Fruit fly (Drosophila melanogaster): ENCODE results near the gene kon.

The kon gene

DNA sequence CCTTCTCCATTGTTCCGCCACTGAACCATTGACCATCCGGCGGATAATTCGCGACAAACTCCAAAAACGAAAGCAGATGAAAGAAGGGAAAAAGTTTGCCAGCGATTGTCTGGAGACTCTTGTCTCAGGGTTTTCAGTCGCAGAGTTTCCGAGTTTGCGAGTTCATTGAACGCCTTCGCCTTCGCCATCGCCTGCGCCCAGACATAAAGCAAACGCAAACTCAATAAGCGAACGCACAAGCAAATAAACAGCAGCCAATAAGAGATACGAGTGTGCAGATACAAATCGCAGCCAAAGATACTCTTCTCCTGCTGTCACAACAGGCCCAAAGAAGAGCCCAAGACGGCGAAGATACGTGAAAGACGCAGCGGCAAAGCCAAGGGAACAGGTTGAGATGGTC is 37.1 kb downstream of the kon start:
- TF ChIP-seq CG10431 (GFP tag; optimal IDR thresholded peaks at IDR 0.05): no peak
- TF ChIP-seq Ravus (GFP tag; IDR thresholded peaks at IDR 0.05): no peak
- TF ChIP-seq CG12942 (GFP tag; optimal IDR thresholded peaks at IDR 0.05): no peak
- no peak for TF ChIP-seq NFAT (GFP tag; IDR thresholded peaks at IDR 0.05)
- no peak for TF ChIP-seq dan (GFP tag; IDR thresholded peaks at IDR 0.05)
- no peak for TF ChIP-seq CG34376 (GFP tag; optimal IDR thresholded peaks at IDR 0.05)

DNA sequence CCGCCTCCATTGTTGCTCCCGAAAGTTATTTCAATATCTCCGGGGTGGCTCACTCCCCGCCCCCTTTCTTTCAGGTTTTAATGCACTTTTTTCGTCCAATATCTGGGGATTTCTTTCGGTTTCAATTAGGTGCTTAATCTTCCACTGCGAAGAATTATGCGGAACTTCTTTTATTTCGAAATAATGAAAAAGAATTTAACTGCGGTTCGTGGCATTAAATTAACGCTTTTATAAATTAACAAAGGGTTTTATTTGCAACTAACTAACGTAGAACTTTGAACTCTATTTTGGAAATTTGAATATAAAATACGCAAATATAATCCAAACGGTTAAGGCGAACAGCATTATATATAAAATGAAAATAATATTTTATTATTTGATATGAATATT is 37.6 kb downstream of the kon start:
- no peak for TF ChIP-seq CG9797 (GFP tag; optimal IDR thresholded peaks at IDR 0.05)
- no peak for TF ChIP-seq Ets65A (GFP tag)
- TF ChIP-seq zfh1 (GFP tag; IDR thresholded peaks at IDR 0.05): no peak
- TF ChIP-seq ranshi (GFP tag; IDR thresholded peaks at IDR 0.05): no peak
- TF ChIP-seq lbe (GFP tag; optimal IDR thresholded peaks at IDR 0.05): peak; percentile 5
- no peak for TF ChIP-seq CG12299 (tag; optimal IDR thresholded peaks at IDR 0.05)
- no peak for TF ChIP-seq Oaz (GFP tag; IDR thresholded peaks at IDR 0.05)

DNA sequence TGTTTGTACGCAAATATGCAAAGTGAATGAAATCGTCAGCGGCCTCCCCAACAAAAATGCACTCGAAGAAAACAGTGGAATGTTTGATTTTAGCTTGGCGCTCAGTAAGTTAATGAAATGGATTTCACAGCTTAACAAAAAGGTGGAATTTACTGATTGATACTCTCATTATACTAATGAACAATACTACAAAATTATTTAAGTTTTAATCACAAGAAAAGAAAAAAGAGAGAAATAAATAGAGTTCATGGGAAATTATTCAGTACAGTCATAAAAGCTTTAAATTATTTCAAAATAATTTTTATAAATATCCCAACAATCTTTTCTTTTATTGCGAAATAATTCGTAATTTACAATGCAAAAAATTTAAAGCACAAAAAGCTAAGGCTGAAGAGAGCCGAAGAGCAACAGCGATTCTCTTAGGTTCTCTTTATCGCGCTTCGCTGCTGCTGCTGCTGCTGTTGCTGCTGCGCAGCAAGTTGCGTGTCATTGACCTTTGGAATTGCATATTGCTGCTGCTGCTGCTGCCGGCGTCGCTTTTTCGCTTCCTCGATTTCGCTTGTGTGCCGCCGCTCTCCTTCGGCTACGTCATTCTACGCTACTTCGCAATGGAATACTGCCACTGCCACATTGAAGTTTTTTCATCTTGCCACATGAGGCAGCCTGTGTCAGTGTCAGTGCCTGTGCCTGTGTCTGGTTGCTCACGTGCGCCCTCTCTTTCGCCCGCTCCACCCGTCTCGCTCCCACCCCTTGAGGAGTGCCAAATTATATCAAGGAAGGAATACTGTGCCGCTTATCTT is 38.2 kb downstream of the kon start:
- TF ChIP-seq CG16813 (GFP tag; IDR thresholded peaks at IDR 0.05; ENCODE audit: partially characterized antibody) (peak; percentile 25; the same call in 2 of the 3 replicates), inv (GFP tag; IDR thresholded peaks at IDR 0.05; ENCODE audit: partially characterized antibody) (no peak), CG2199 (GFP tag; IDR thresholded peaks at IDR 0.05) (0 out of 3 replicates have a peak, but pooled peaks have one; percentile 22), Trl (optimal IDR thresholded peaks at IDR 0.05) (peak; percentile 17 to 32), Trl (GFP tag; optimal IDR thresholded peaks at IDR 0.05) (no peak), pfk (GFP tag; optimal IDR thresholded peaks at IDR 0.05) (no peak), CG13287 (GFP tag; IDR thresholded peaks at IDR 0.05; ENCODE audit: partially characterized antibody) (no peak), lbe (GFP tag; optimal IDR thresholded peaks at IDR 0.05) (peak; percentile 55), ac (GFP tag; optimal IDR thresholded peaks at IDR 0.05) (no peak), CG3163 (GFP tag; optimal IDR thresholded peaks at IDR 0.05) (peak; percentile 62), CG14860 (GFP tag; IDR thresholded peaks at IDR 0.05; ENCODE audit: partially characterized antibody) (no peak), NC2α (GFP tag; optimal IDR thresholded peaks at IDR 0.05) (no peak), Drgx (GFP tag; IDR thresholded peaks at IDR 0.05) (peak; percentile 56; the same call in 1 of the 2 replicates), Ets65A (GFP tag) (peak; percentile 42)

DNA sequence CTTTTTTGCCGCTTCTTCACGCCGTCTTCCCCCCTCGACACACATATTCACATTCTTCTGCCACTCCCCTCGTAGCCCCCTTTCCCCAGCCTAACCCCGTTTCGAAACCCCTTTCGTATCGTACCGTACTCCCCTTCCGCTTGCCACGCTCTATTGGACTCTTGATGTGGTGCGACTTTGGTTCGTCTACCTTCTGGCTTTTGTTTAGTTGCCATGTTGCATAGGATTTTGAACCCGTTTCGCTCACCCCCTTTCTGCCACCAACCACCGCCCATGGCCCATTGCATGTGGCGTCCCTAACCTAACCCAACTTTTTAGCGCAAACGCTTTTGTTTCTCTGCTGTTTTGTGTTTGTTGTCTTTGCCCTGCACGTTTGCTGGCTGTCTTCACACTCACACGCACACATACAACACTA is 39.7 kb downstream of the kon start:
- no peak for TF ChIP-seq bigmax (GFP tag; optimal IDR thresholded peaks at IDR 0.05)
- TF ChIP-seq CG12769 (tag; optimal IDR thresholded peaks at IDR 0.05): no peak
- TF ChIP-seq Ets65A (GFP tag): peak; percentile 76
- no peak for TF ChIP-seq CG16779 (GFP tag; IDR thresholded peaks at IDR 0.05)
- no peak for TF ChIP-seq slp2 (GFP tag; optimal IDR thresholded peaks at IDR 0.05)
- TF ChIP-seq ase (GFP tag; IDR thresholded peaks at IDR 0.05): 0 out of 3 replicates have a peak, but pooled peaks have one; percentile 10

DNA sequence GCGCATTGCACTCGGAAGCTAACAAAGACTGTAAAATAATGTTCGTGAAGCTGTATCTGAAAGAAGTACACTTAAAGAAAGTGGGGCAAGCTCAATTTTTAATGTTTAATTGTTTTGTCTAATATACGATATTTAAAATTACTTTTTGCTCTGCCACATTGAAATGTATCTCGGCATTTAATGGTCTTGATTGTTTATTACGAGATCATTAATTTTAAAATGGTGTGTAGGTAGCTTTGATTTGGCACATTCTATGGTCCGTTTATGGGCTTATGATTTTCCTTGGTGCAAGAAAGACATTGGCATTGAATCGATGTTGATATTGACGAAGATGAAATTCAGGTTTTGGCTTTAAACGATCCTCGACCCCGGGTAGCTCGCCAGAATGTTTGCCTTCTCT is 40.2 kb downstream of the kon start:
- TF ChIP-seq ci (GFP tag; IDR thresholded peaks at IDR 0.05) (no peak), sens (GFP tag) (peak; percentile 20), slp2 (GFP tag; optimal IDR thresholded peaks at IDR 0.05) (no peak), Drgx (GFP tag; IDR thresholded peaks at IDR 0.05) (peak; percentile 21; the same call in 1 of the 2 replicates), bsh (GFP tag; optimal IDR thresholded peaks at IDR 0.05) (peak in 1 of 2 experiments; percentile 52), lbe (GFP tag; optimal IDR thresholded peaks at IDR 0.05) (peak; percentile 77)
